Fruit fly (Drosophila melanogaster) S2 (cell line): Measurements from ENCODE around the gene RpL24.

Source experiments
- CG8478 ChIP-seq: fragments of >200 bp; optimal IDR thresholded peaks from 2 replicates; lab custom pipeline; 2018
- CTCF ChIP-seq, 2 experiments: fragments of >200 bp; optimal IDR thresholded peaks; 2 replicates each; lab custom pipeline; 2018

- TF ChIP-seq CG8478 (lab: Kevin White, UChicago) (no peak), CTCF (optimal IDR thresholded peaks at IDR 0.05; lab: Kevin White, UChicago) (no peak)
Observed at dm6 chr2L:13367378-13367777, 27.6 kb downstream of the RpL24 start, which contains the start of gene Tap42.
